Worm (Caenorhabditis elegans): ENCODE results near the gene srz-70.
"Not testable (repeated sequence)": the region's sequence is repeated elsewhere in the genome, so short reads cannot be mapped to it uniquely, and the experiment has no call there.

The srz-70 gene

DNA sequence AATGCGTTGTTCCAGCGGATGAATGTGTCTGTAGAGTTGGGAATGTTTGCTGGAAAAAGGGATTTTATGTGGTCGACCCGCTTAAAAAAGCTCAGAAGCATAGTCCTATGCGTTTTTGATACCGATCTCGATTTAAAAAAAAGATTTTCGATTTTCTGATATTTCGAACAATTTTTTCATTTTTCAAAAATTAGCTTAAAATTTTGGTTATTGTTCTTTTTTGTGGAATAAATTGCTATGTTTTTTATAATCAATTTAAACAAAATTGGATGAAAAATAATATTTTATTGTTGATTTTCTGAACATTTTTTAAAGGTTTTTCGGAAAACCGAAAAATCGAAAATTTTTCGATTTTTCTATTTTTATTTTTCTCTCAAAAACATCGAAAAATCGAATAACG, 45.4 kb downstream of the srz-70 start, which contains the start of gene C04C3.7:
Gene C04C3.7, minus strand, starts transcription at position 101 of the 400 bp plus-strand sequence.
- not testable (repeated sequence) for TF ChIP-seq lir-1 (GFP tag; conservative IDR thresholded peaks at IDR 0.05); nhr-90 (tag; optimal IDR thresholded peaks at IDR 0.05); D2030.7 (GFP tag; IDR thresholded peaks at IDR 0.05)

DNA sequence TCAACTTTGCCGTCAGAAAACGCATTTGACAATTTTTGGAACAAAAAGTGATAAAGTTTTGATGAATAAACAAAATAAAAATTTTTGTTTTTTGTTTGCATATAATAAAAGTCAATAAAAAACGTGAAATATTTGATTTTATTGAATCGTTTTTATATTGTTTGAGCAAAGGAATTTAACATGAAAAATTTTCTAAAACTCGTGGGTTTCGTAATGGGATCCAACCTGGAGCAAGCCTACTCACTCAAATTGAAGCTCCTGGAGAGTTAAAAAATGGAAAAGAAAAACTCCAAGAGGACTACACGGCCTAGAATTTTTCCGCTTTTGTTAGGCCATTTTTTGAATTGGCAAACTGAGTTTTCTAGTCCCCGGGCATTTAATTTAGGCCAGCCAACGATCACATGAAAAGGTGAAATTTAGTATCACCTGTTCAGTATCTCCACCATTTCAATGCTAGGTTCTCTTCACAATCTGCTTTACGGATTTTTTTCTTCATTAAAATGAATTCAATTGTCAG, 50.3 kb downstream of the srz-70 start, which contains the start of the genes C04C3.9 and srz-60:
Gene C04C3.9, minus strand, starts transcription at position 101 of the 517 bp plus-strand sequence.
Gene srz-60, plus strand, starts transcription at position 467 of the 517 bp plus-strand sequence.
- TF ChIP-seq nhr-179 (tag; optimal IDR thresholded peaks at IDR 0.05) (no peak), mes-4 (tag; optimal IDR thresholded peaks at IDR 0.05) (no peak), egrh-3 (GFP tag; IDR thresholded peaks at IDR 0.05) (no peak), madf-10 (tag; optimal IDR thresholded peaks at IDR 0.05) (no peak), nhr-90 (tag; optimal IDR thresholded peaks at IDR 0.05) (no peak), athp-1 (tag; optimal IDR thresholded peaks at IDR 0.05) (no peak), sptf-2 (GFP tag; optimal IDR thresholded peaks at IDR 0.05) (no peak), attf-5 (GFP tag; optimal IDR thresholded peaks at IDR 0.05) (no peak), rec-8 (tag; optimal IDR thresholded peaks at IDR 0.05) (no peak), let-607 (tag; optimal IDR thresholded peaks at IDR 0.05) (no peak), D2030.7 (GFP tag; IDR thresholded peaks at IDR 0.05) (no peak), F57C9.4 (tag; optimal IDR thresholded peaks at IDR 0.05) (no peak), aptf-2 (GFP tag; conservative IDR thresholded peaks at IDR 0.05) (no peak), hlh-26 (GFP tag; conservative IDR thresholded peaks at IDR 0.05) (no peak), C06A6.2 (GFP tag; conservative IDR thresholded peaks at IDR 0.05) (no peak), egl-18 (GFP tag; IDR thresholded peaks at IDR 0.05) (no peak), lag-1 (GFP tag; IDR thresholded peaks at IDR 0.05) (no peak)

Data from whole organism, young adult.